Worm (Caenorhabditis elegans): ENCODE measurements around the gene ZK697.1.

Gene ZK697.1

ce11 chrV:1756099-1756498 is 3.5 kb downstream of the ZK697.1 start:
- TF ChIP-seq tbp1 (GFP tag; optimal IDR thresholded peaks at IDR 0.05) (no peak), F55B11.4 (tag; optimal IDR thresholded peaks at IDR 0.05; ENCODE audit: borderline replicate concordance, insufficient read depth) (no peak), nhr-80 (tag; optimal IDR thresholded peaks at IDR 0.05) (peak; percentile 32), hmg-20 (GFP tag; IDR thresholded peaks at IDR 0.05) (no peak), bed-2 (GFP tag; IDR thresholded peaks at IDR 0.05) (no peak), attf-3 (GFP tag; conservative IDR thresholded peaks at IDR 0.05) (no peak), zfh-2 (GFP tag; conservative IDR thresholded peaks at IDR 0.05) (no peak)

- no peak for TF ChIP-seq lsl-1 (GFP tag; optimal IDR thresholded peaks at IDR 0.05)
- peak; percentile 0 for TF ChIP-seq nhr-80 (tag; optimal IDR thresholded peaks at IDR 0.05)
These were observed 4.3 kb downstream of the ZK697.1 start, which contains the start of gene clec-204 for ce11 chrV:1756856-1757255. TSS of gene clec-204 (plus strand) at chrV:1757156.

- TF ChIP-seq atf-7 (tag; optimal IDR thresholded peaks at IDR 0.05): no peak
- TF ChIP-seq nhr-80 (tag; optimal IDR thresholded peaks at IDR 0.05): peak; percentile 46
These were observed 8.1 kb downstream of the ZK697.1 start, which contains the start of gene clec-205 for ce11 chrV:1760682-1761081. TSS of gene clec-205 (plus strand) at chrV:1760893.

- TF ChIP-seq zim-3 (tag; optimal IDR thresholded peaks at IDR 0.05) (no peak), nhr-80 (tag; optimal IDR thresholded peaks at IDR 0.05) (no peak), lin-54 (GFP tag; optimal IDR thresholded peaks at IDR 0.05) (no peak), dpl-1 (GFP tag; optimal IDR thresholded peaks at IDR 0.05) (no peak), nfya-2 (GFP tag; IDR thresholded peaks at IDR 0.05) (no peak), ama-1 (optimal IDR thresholded peaks at IDR 0.05) (no peak), ama-1 (GFP tag; optimal IDR thresholded peaks at IDR 0.05) (no peak), nhr-90 (tag; optimal IDR thresholded peaks at IDR 0.05) (no peak), mxl-1 (tag; optimal IDR thresholded peaks at IDR 0.05) (no peak), B0336.3 (GFP tag; IDR thresholded peaks at IDR 0.05) (no peak), akir-1 (GFP tag; optimal IDR thresholded peaks at IDR 0.05) (no peak), chd-7 (tag; optimal IDR thresholded peaks at IDR 0.05) (no peak), dox-1 (GFP tag; IDR thresholded peaks at IDR 0.05) (no peak), repo-1 (tag; optimal IDR thresholded peaks at IDR 0.05) (no peak), bed-2 (GFP tag; IDR thresholded peaks at IDR 0.05) (no peak), attf-5 (GFP tag; optimal IDR thresholded peaks at IDR 0.05) (no peak)
These were observed 14.8 kb downstream of the ZK697.1 start for ce11 chrV:1767427-1767826.

- TF ChIP-seq F37B4.10 (GFP tag; IDR thresholded peaks at IDR 0.05) (no peak), nhr-80 (tag; optimal IDR thresholded peaks at IDR 0.05) (peak; percentile 61), ets-4 (GFP tag; optimal IDR thresholded peaks at IDR 0.05) (no peak), fkh-3 (tag; optimal IDR thresholded peaks at IDR 0.05) (no peak), cebp-1 (GFP tag; IDR thresholded peaks at IDR 0.05) (no peak), cebp-1 (tag; optimal IDR thresholded peaks at IDR 0.05) (peak; percentile 42), zfh-2 (GFP tag; conservative IDR thresholded peaks at IDR 0.05) (0 out of 2 replicates have a peak, but pooled peaks have one; percentile 23), B0336.3 (GFP tag; IDR thresholded peaks at IDR 0.05) (peak; percentile 36; the same call in 1 of the 2 replicates), dox-1 (GFP tag; IDR thresholded peaks at IDR 0.05) (peak; percentile 52; the same call in 1 of the 2 replicates), ekl-4 (GFP tag; IDR thresholded peaks at IDR 0.05) (no peak), hmg-1.2 (GFP tag; IDR thresholded peaks at IDR 0.05) (peak; percentile 16; the same call in 1 of the 2 replicates), attf-5 (GFP tag; optimal IDR thresholded peaks at IDR 0.05) (peak; percentile 20)
These were observed 19.1 kb downstream of the ZK697.1 start, which contains the start of gene dhs-13 for ce11 chrV:1771727-1772126. TSS of gene dhs-13 (minus strand) at chrV:1771734.

ce11 chrV:1773120-1773519 is 20.5 kb downstream of the ZK697.1 start:
- TF ChIP-seq ztf-18 (tag; optimal IDR thresholded peaks at IDR 0.05) (no peak), F55B11.4 (tag; optimal IDR thresholded peaks at IDR 0.05; ENCODE audit: borderline replicate concordance, insufficient read depth) (no peak), somi-1 (GFP tag; optimal IDR thresholded peaks at IDR 0.05) (no peak), sea-2 (GFP tag; IDR thresholded peaks at IDR 0.05) (no peak), Y67H2A.10 (GFP tag; conservative IDR thresholded peaks at IDR 0.05) (no peak), madf-3 (GFP tag; IDR thresholded peaks at IDR 0.05) (no peak), ceh-27 (GFP tag; optimal IDR thresholded peaks at IDR 0.05) (no peak), ceh-58 (GFP tag; IDR thresholded peaks at IDR 0.05) (no peak), T26A5.8 (tag; optimal IDR thresholded peaks at IDR 0.05) (no peak), nhr-80 (tag; optimal IDR thresholded peaks at IDR 0.05) (peak; percentile 12), D2030.7 (GFP tag; IDR thresholded peaks at IDR 0.05) (0 out of 2 replicates have a peak, but pooled peaks have one; percentile 16), Y53G8AR.9 (GFP tag; conservative IDR thresholded peaks at IDR 0.05) (no peak), lir-1 (GFP tag; conservative IDR thresholded peaks at IDR 0.05) (no peak), mes-4 (tag; optimal IDR thresholded peaks at IDR 0.05) (no peak)
